Worm (Caenorhabditis elegans) whole organism, L2 larva: ENCODE data around the gene ttbk-7.

Experiments
- Y55F3AM.14 ChIP-seq: fragments of 200-800 bp; sonication (Bioruptor generic); optimal IDR thresholded peaks from 2 replicates; lab custom pipeline; 2018; ENCODE audit warnings: mild to moderate bottlenecking, missing genetic modification characterization, missing compliant biosample characterization
- ZK546.5 ChIP-seq: sonication (generic microtip); optimal IDR thresholded peaks from 2 replicates; lab custom pipeline; 2017; ENCODE audit warnings: missing biosample characterization, missing genetic modification characterization
- alr-1 ChIP-seq: fragments of 150-350 bp; optimal IDR thresholded peaks from 2 replicates; lab custom pipeline; 2014; ENCODE audit warnings: missing biosample characterization, missing genetic modification characterization
- aly-2 ChIP-seq: fragments of 150-350 bp; optimal IDR thresholded peaks from 2 replicates; lab custom pipeline; 2014; ENCODE audit warnings: missing biosample characterization, missing genetic modification characterization
- blmp-1 ChIP-seq: sonication (generic microtip); optimal IDR thresholded peaks from 2 replicates; lab custom pipeline; 2017; ENCODE audit warnings: missing genetic modification characterization, mild to moderate bottlenecking, missing compliant biosample characterization, antibody characterized with exemption, moderate library complexity; ENCODE audit not compliant: insufficient read depth
- ceh-82 ChIP-seq: fragments of 150-350 bp; optimal IDR thresholded peaks from 2 replicates; lab custom pipeline; 2014; ENCODE audit warnings: missing biosample characterization, missing genetic modification characterization
- elt-3 ChIP-seq: sonication (generic microtip); optimal IDR thresholded peaks from 2 replicates; lab custom pipeline; 2017; ENCODE audit warnings: missing biosample characterization, missing genetic modification characterization
- fos-1 ChIP-seq: fragments of 150-350 bp; optimal IDR thresholded peaks from 2 replicates; lab custom pipeline; 2014; ENCODE audit warnings: missing biosample characterization, missing genetic modification characterization
- gmeb-1 ChIP-seq: fragments of 150-350 bp; optimal IDR thresholded peaks from 2 replicates; lab custom pipeline; 2014; ENCODE audit warnings: missing biosample characterization, missing genetic modification characterization
- lin-11 ChIP-seq: fragments of 150-350 bp; sonication (generic microtip); optimal IDR thresholded peaks from 2 replicates; lab custom pipeline; 2014; ENCODE audit warnings: missing biosample characterization, missing genetic modification characterization, inconsistent platforms, mixed read lengths
- lin-13 ChIP-seq: fragments of 150-350 bp; optimal IDR thresholded peaks from 2 replicates; lab custom pipeline; 2014; ENCODE audit warnings: missing biosample characterization, missing genetic modification reagents, missing genetic modification characterization
- lin-39 ChIP-seq: fragments of 150-350 bp; optimal IDR thresholded peaks from 2 replicates; lab custom pipeline; 2014; ENCODE audit warnings: missing biosample characterization, missing genetic modification reagents, missing genetic modification characterization
- mab-5 ChIP-seq: fragments of 150-350 bp; optimal IDR thresholded peaks from 2 replicates; lab custom pipeline; 2014; ENCODE audit warnings: missing biosample characterization, missing genetic modification characterization
- nhr-11 ChIP-seq: fragments of 150-350 bp; optimal IDR thresholded peaks from 2 replicates; lab custom pipeline; 2014; ENCODE audit warnings: missing biosample characterization, missing genetic modification characterization
- nhr-129 ChIP-seq: fragments of 150-350 bp; optimal IDR thresholded peaks from 2 replicates; lab custom pipeline; 2014; ENCODE audit warnings: missing biosample characterization, missing genetic modification characterization
- nhr-23 ChIP-seq: fragments of 150-350 bp; optimal IDR thresholded peaks from 2 replicates; lab custom pipeline; 2014; ENCODE audit warnings: missing biosample characterization, missing genetic modification reagents, missing genetic modification characterization
- nhr-237 ChIP-seq: fragments of 150-350 bp; optimal IDR thresholded peaks from 2 replicates; lab custom pipeline; 2014; ENCODE audit warnings: missing biosample characterization, missing genetic modification characterization
- nhr-6 ChIP-seq: fragments of 150-350 bp; optimal IDR thresholded peaks from 2 replicates; lab custom pipeline; 2014; ENCODE audit warnings: missing biosample characterization, missing genetic modification characterization
- peb-1 ChIP-seq: fragments of 150-350 bp; optimal IDR thresholded peaks from 2 replicates; lab custom pipeline; 2014; ENCODE audit warnings: missing biosample characterization, missing genetic modification characterization
- sem-4 ChIP-seq: fragments of 150-350 bp; optimal IDR thresholded peaks from 2 replicates; lab custom pipeline; 2014; ENCODE audit warnings: missing biosample characterization, missing genetic modification reagents, missing genetic modification characterization
- skn-1 ChIP-seq: sonication (generic microtip); optimal IDR thresholded peaks from 2 replicates; lab custom pipeline; 2017; ENCODE audit warnings: missing biosample characterization, missing genetic modification characterization
- sma-9 ChIP-seq, 2 experiments: fragments of 150-350 bp in 1 of 2; sonication (generic microtip) in 1 of 2; optimal IDR thresholded peaks; 2 replicates each; lab custom pipeline; 2014 to 2016; ENCODE audit warnings: missing genetic modification characterization in 2 of 2, mild to moderate bottlenecking in 1 of 2, missing biosample characterization in 1 of 2, missing compliant biosample characterization in 1 of 2, missing genetic modification reagents in 1 of 2, moderate library complexity in 1 of 2
- snpc-4 ChIP-seq: fragments of 150-350 bp; optimal IDR thresholded peaks from 2 replicates; lab custom pipeline; 2014; ENCODE audit warnings: missing biosample characterization, missing genetic modification characterization
- unc-39 ChIP-seq: fragments of 150-350 bp; optimal IDR thresholded peaks from 2 replicates; lab custom pipeline; 2014; ENCODE audit warnings: missing biosample characterization, missing genetic modification characterization
- zag-1 ChIP-seq: fragments of 150-350 bp; optimal IDR thresholded peaks from 2 replicates; lab custom pipeline; 2014; ENCODE audit warnings: missing biosample characterization, missing genetic modification characterization
- ztf-1 ChIP-seq: fragments of 200-800 bp; sonication (Bioruptor generic); conservative IDR thresholded peaks from 2 replicates; pipeline ENCODE4 v1.3.6; 2022; ENCODE audit warnings: missing genetic modification characterization, missing compliant biosample characterization
- ztf-4 ChIP-seq: fragments of 150-350 bp; optimal IDR thresholded peaks from 2 replicates; lab custom pipeline; 2014; ENCODE audit warnings: missing biosample characterization, missing genetic modification characterization

Gene ttbk-7

ce11 chrV:12941797-12942474, 46.3 kb upstream of the ttbk-7 start, which contains the start of gene T16G1.4:
Gene T16G1.4, minus strand, starts transcription at chrV:12941847.
- TF ChIP-seq snpc-4 (tag; lab: Kevin White, UChicago) = no peak
- peak; percentile 66 for TF ChIP-seq sma-9 (GFP tag; optimal IDR thresholded peaks at IDR 0.05; lab: Kevin White, UChicago)
- no peak for TF ChIP-seq sma-9 (tag; optimal IDR thresholded peaks at IDR 0.05; lab: Kevin White, UChicago)
- TF ChIP-seq ZK546.5 (tag; lab: Kevin White, UChicago) = no peak
- peak; percentile 37 for TF ChIP-seq gmeb-1 (tag; lab: Kevin White, UChicago)
- TF ChIP-seq lin-39 (tag; lab: Kevin White, UChicago) = no peak

- TF ChIP-seq fos-1 = peak; percentile 41
- no peak for TF ChIP-seq nhr-129 (tag; lab: Kevin White, UChicago)
- TF ChIP-seq, all 48 proteins: peak for 1
These were observed 43.8 kb upstream of the ttbk-7 start, which contains the start of gene T16G1.5 for ce11 chrV:12939434-12939833. Gene T16G1.5, minus strand, starts transcription at chrV:12939552.

DNA sequence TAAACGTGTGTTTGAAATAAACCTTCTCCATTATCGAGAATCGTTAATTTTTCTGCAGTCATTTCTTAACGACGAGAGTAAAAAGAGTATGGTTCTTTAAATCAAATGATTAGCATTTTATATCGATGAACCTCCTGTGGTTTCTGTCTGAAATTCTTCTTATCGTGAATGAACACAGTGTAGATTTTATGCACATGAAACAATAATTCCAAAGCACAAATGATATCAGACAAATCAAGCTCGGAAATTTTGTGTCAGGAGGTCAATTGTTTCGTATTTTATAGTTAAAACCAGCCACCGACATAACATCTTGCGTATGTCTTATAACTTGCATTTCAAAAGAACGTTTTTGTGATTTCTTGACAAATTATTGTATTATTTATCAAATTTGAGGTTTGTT, 41.4 kb upstream of the ttbk-7 start, which contains the start of gene T16G1.6:
Gene T16G1.6, minus strand, starts transcription at position 77 of the 400 bp plus-strand sequence.
- TF ChIP-seq aly-2 (tag; lab: Kevin White, UChicago) (no peak), fos-1 (peak; percentile 70), nhr-11 (tag; lab: Kevin White, UChicago) (no peak), ztf-1 (no peak), alr-1 (tag; lab: Kevin White, UChicago) (no peak), sma-9 (GFP tag; optimal IDR thresholded peaks at IDR 0.05; lab: Kevin White, UChicago) (peak; percentile 65), sma-9 (tag; optimal IDR thresholded peaks at IDR 0.05; lab: Kevin White, UChicago) (no peak), lin-39 (tag; lab: Kevin White, UChicago) (no peak), lin-11 (tag; lab: Kevin White, UChicago) (no peak), sem-4 (no peak), blmp-1 (tag; lab: Kevin White, UChicago) (no peak), elt-3 (tag; lab: Kevin White, UChicago) (no peak), Y55F3AM.14 (GFP tag; lab: Kevin White, UChicago) (no peak), lin-13 (GFP tag; lab: Kevin White, UChicago) (no peak), gmeb-1 (tag; lab: Kevin White, UChicago) (no peak), zag-1 (tag; lab: Kevin White, UChicago) (no peak)

ce11 chrV:12934976-12935375, 39.3 kb upstream of the ttbk-7 start, which contains the start of gene T16G1.7:
Gene T16G1.7, minus strand, starts transcription at chrV:12935112.
- TF ChIP-seq aly-2 (tag; lab: Kevin White, UChicago) = no peak
- TF ChIP-seq nhr-6 (tag; lab: Kevin White, UChicago) = no peak
- TF ChIP-seq fos-1 = peak; percentile 67
- TF ChIP-seq lin-13 (GFP tag; lab: Kevin White, UChicago) = no peak
- peak; percentile 72 for TF ChIP-seq sma-9 (GFP tag; optimal IDR thresholded peaks at IDR 0.05; lab: Kevin White, UChicago)
- no peak for TF ChIP-seq sma-9 (tag; optimal IDR thresholded peaks at IDR 0.05; lab: Kevin White, UChicago)
- no peak for TF ChIP-seq peb-1 (tag; lab: Kevin White, UChicago)
- no peak for TF ChIP-seq snpc-4 (tag; lab: Kevin White, UChicago)

DNA sequence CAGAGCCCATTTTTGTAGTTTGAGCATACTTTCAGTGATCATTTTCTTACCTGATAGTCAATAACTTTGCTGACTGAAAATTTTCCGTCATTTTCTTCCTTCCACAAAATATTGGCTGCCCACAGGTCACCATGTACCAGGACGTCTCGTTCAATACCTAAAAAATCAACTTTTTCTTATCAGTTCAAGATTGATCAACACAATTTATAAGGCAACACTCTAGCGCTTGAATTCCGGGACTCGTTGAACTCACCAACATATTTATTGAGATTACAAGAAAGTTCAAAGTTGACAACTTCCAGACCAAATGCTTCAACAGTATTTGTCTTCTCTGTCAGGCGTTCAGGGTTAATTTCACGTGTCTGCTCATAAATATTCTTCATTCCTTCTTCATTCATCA, 38.0 kb upstream of the ttbk-7 start:
- no peak for TF ChIP-seq mab-5 (tag; lab: Kevin White, UChicago)
- no peak for TF ChIP-seq unc-39 (tag; lab: Kevin White, UChicago)
- TF ChIP-seq ceh-82 = no peak
- peak; percentile 35 for TF ChIP-seq fos-1
- no peak for TF ChIP-seq ztf-4
- TF ChIP-seq skn-1 (tag; lab: Kevin White, UChicago) = no peak
- no peak for TF ChIP-seq nhr-23 (tag; lab: Kevin White, UChicago)
- no peak for TF ChIP-seq nhr-237 (tag; lab: Kevin White, UChicago)

- no peak for TF ChIP-seq Y55F3AM.14 (GFP tag; lab: Kevin White, UChicago)
- peak; percentile 21 for TF ChIP-seq blmp-1 (tag; lab: Kevin White, UChicago)
- TF ChIP-seq, all 48 proteins: peak for 1
These were observed 33.4 kb upstream of the ttbk-7 start, which contains the start of gene T16G1.2 for ce11 chrV:12928929-12929532. Gene T16G1.2, plus strand, starts transcription at chrV:12929482.
